Fruit fly (Drosophila melanogaster): Measurements from ENCODE around the gene Gr28b.

The Gr28b gene

DNA sequence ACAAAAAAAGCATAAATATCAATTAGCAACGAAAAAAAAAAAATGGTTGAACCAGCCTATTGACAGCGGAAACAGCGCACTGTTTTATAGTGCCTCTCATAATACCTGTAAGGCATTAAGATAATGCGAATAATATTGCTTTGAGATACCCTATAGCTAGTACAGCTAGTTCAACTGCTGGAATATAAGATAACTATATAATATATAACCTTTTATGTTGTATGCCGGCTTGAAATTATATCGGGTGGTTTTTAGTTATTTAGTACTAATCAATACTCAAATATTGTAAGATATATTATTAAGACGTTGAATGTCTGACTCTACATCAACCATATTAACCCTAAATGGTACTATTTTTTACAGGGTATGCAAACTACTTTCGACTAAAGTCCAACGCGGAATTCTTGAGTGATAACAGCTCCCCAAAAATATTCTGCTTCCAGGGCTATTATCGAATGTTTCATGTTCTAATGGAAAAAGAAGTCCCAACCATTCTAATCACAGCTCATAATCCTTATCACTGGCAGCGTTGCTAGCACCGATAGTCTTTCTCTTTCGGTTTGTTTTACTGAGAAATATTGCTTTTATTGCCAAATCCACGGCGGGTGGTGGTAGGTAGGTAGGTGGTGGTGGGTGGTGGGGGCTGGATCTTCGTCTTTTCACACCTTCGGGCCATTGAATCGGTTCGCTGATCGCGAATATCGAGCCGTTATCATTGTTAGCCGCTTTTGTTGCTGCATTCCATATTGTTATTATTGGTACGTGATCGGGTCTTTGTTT lies 27.9 kb downstream of the Gr28b start (continued):
- TF ChIP-seq CG13287 (GFP tag; IDR thresholded peaks at IDR 0.05; ENCODE audit: partially characterized antibody): no peak
- peak; percentile 60 for TF ChIP-seq CG10267 (tag; optimal IDR thresholded peaks at IDR 0.05)
- no peak for TF ChIP-seq aop (GFP tag; IDR thresholded peaks at IDR 0.05)

DNA sequence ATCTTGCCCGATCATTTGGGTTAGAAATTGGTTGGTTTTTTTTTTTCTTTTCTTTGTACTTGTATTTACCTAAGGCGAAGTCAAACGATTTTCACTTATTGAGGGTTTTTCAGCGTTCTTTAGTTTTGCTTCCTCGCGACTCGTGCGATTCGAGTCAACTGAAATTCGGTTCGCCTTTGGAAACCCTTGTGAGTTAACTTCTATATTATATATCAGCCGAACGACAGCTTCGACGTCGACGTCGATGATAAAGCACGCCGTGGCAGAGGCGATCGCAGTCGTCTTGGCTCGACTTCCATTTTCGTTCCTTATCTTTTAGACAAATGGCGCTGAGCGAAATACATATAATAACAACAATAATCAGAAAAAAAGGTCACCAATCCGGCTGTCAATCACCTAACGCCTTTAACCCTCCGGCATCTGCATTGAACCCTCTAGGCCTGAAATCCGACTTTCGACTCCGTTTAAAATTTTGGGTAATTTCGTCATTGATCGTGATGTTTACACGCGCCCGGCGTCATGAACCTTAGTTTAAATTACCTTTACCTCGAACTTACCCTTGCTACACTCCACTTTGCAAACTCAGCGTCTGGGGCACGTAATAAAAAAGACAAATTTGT lies 28.6 kb downstream of the Gr28b start, which contains the start of gene CG5958:
Gene CG5958, minus strand, starts transcription at position 180 of the 620 bp plus-strand sequence.
- TF ChIP-seq her (GFP tag; optimal IDR thresholded peaks at IDR 0.05) (no peak), zen (tag; optimal IDR thresholded peaks at IDR 0.05) (no peak), zfh2 (GFP tag; optimal IDR thresholded peaks at IDR 0.05) (no peak), lbe (GFP tag; optimal IDR thresholded peaks at IDR 0.05) (peak; percentile 21), dimm (GFP tag; IDR thresholded peaks at IDR 0.05) (no peak), GATAe (GFP tag; conservative IDR thresholded peaks at IDR 0.05) (peak; percentile 11; the same call in 1 of the 2 replicates), CG8290 (GFP tag; optimal IDR thresholded peaks at IDR 0.05) (no peak), CG8290 (tag; optimal IDR thresholded peaks at IDR 0.05) (no peak), sug (tag; optimal IDR thresholded peaks at IDR 0.05) (peak; percentile 8), Deaf1 (tag; optimal IDR thresholded peaks at IDR 0.05) (peak; percentile 75), CG4820 (GFP tag; optimal IDR thresholded peaks at IDR 0.05) (peak; percentile 21), CG8089 (GFP tag; optimal IDR thresholded peaks at IDR 0.05) (no peak), H2.0 (GFP tag; IDR thresholded peaks at IDR 0.05) (no peak), Adf1 (GFP tag; IDR thresholded peaks at IDR 0.05) (peak; percentile 86), Hr78 (GFP tag; optimal IDR thresholded peaks at IDR 0.05) (peak in 1 of 2 experiments; percentile 91), nerfin-1 (tag; optimal IDR thresholded peaks at IDR 0.05) (no peak), Pdp1 (GFP tag; optimal IDR thresholded peaks at IDR 0.05) (peak in 1 of 2 experiments; percentile 33), sens-2 (GFP tag; IDR thresholded peaks at IDR 0.05) (no peak), CG12155 (GFP tag; optimal IDR thresholded peaks at IDR 0.05) (no peak), Side (GFP tag; optimal IDR thresholded peaks at IDR 0.05) (no peak), PHDP (tag; optimal IDR thresholded peaks at IDR 0.05) (no peak), CG34376 (GFP tag; optimal IDR thresholded peaks at IDR 0.05) (peak; percentile 32)

DNA sequence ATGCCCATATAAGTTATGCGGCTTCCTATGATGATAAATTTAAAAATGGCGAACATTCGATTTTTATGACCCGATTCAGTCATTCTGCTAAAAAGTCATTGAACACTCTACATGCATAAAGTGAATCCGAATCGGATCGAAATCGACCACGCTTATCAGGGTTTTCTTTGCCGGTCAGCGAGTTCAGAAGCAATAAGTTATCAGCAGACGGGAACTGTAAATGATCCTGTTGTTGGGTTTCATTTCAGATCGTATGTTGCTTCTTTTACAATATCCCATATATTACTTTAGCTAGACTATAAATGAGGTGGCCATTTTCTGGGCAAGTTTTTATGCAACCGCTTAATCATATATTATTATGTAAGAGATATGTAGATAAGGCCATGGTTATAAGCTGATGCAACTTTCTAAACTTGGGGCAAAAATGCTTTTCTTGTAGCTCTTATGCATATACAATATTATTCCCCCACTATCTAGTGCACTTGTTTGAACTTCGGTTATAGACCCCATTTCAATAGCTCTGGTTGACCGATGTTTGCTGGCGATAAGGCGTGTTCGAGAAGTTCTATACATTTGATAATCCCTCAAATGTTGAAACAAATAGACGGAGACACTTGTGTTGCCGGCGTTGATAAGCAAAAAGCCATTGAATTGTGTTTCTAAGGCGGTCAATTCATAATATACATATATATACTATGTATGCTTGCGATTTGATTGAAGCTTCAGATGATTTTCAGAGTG lies 30.0 kb downstream of the Gr28b start:
- peak; percentile 71 for TF ChIP-seq sens (GFP tag)
- TF ChIP-seq Pdp1 (GFP tag; optimal IDR thresholded peaks at IDR 0.05): peak in 1 of 2 experiments; percentile 90
- TF ChIP-seq inv (GFP tag; IDR thresholded peaks at IDR 0.05; ENCODE audit: partially characterized antibody): no peak
- no peak for TF ChIP-seq ERR (GFP tag; optimal IDR thresholded peaks at IDR 0.05)
- peak in 1 of 2 experiments; percentile 76 for TF ChIP-seq Hr78 (GFP tag; optimal IDR thresholded peaks at IDR 0.05)
- TF ChIP-seq CG14014 (GFP tag; IDR thresholded peaks at IDR 0.05): no peak
- peak; percentile 32 for TF ChIP-seq sug (tag; optimal IDR thresholded peaks at IDR 0.05)
- TF ChIP-seq Med (GFP tag): peak; percentile 1
- peak; percentile 56 for TF ChIP-seq CG34376 (GFP tag; optimal IDR thresholded peaks at IDR 0.05)
- peak; percentile 30 for TF ChIP-seq grn (GFP tag; optimal IDR thresholded peaks at IDR 0.05)
- no peak for TF ChIP-seq repo (GFP tag; optimal IDR thresholded peaks at IDR 0.05)
- TF ChIP-seq eve (GFP tag; optimal IDR thresholded peaks at IDR 0.05): peak in 1 of 2 experiments; percentile 23
- TF ChIP-seq chinmo (GFP tag; IDR thresholded peaks at IDR 0.05; ENCODE audit: partially characterized antibody): 0 out of 4 replicates have a peak, but pooled peaks have one; percentile 52
- no peak for TF ChIP-seq Optix (GFP tag; IDR thresholded peaks at IDR 0.05)
- TF ChIP-seq Deaf1 (tag; optimal IDR thresholded peaks at IDR 0.05): no peak
